Fruit fly (Drosophila melanogaster) whole organism: ENCODE data around the gene dlg1.

Experiments used
- CG8478 ChIP-seq: fragments of >200 bp; optimal IDR thresholded peaks from 2 replicates; lab custom pipeline; 2018; ENCODE audit warnings: inconsistent platforms
- psq ChIP-seq: fragments of >200 bp; optimal IDR thresholded peaks from 2 replicates; lab custom pipeline; 2017
- usp ChIP-seq: fragments of >200 bp; optimal IDR thresholded peaks from 2 replicates; lab custom pipeline; 2017; ENCODE audit warnings: missing biosample characterization, missing genetic modification characterization, mixed read lengths

DNA sequence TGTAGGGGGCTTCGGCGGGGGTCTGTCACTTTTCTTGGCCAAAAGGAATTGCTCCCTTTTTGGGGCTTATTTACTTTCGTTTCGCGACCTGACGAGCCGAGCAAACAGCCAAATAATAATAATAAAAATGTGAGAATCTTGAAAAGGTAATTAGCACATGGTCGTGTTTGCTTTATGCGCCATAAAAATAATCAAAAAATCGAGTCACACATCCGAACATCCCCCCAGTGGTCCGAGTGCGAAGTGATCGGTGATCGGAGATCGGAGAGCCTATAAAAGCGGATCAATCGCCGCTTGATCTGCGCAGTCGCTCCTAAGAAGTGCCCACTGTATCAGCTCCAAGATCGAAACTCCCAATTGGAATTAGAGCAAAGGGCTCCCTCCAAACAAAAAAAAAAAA is 53.1 kb downstream of the dlg1 start, which contains the start of gene Gs2:
- no peak for TF ChIP-seq usp (GFP tag; lab: Kevin White, UChicago)
- TF ChIP-seq psq, result no peak
- no peak for TF ChIP-seq CG8478
